In genomic region chr3R:24294784-24295555, dm6 we compare ENCODE assay signal across 4 fruit fly cellular contexts.
TF ChIP-seq lines count a peak whose summit lies in the region.

TSS of gene crb (plus strand) at chr3R:24295078.

TF ChIP-seq in whole organism, adult, 20 proteins besides CTCF, POLR2A, EP300 and RAD21 (continued from another document):
- TF ChIP-seq Crg-1 (GFP tag; optimal IDR thresholded peaks at IDR 0.05; lab: Kevin White, UChicago) = peak; percentile 55
- TF ChIP-seq CG7101 (tag; optimal IDR thresholded peaks at IDR 0.05; lab: Kevin White, UChicago) = peak; percentile 57
TF ChIP-seq in whole organism, adult: peak in this region for 13.

TF ChIP-seq in whole organism, embryonic, 481 proteins besides CTCF, POLR2A, EP300 and RAD21 (continued from another document and continues in another):
- TF ChIP-seq D (optimal IDR thresholded peaks at IDR 0.05; lab: Kevin White, UChicago) = no peak
- TF ChIP-seq D (GFP tag; optimal IDR thresholded peaks at IDR 0.05; lab: Kevin White, UChicago) = no peak
- TF ChIP-seq onecut (GFP tag; IDR thresholded peaks at IDR 0.05; lab: Robert Waterston, UW) = peak; percentile 37
- peak; percentile 1 for TF ChIP-seq Sox102F (GFP tag; optimal IDR thresholded peaks at IDR 0.05; lab: Kevin White, UChicago)
- TF ChIP-seq CHES-1-like (GFP tag; optimal IDR thresholded peaks at IDR 0.05; lab: Kevin White, UChicago) = peak; percentile 41
- no peak for TF ChIP-seq C15 (GFP tag; IDR thresholded peaks at IDR 0.05; lab: Robert Waterston, UW)
- no peak for TF ChIP-seq corto (GFP tag; optimal IDR thresholded peaks at IDR 0.05; lab: Kevin White, UChicago)
- TF ChIP-seq tap (tag; optimal IDR thresholded peaks at IDR 0.05; lab: Kevin White, UChicago) = no peak
- TF ChIP-seq HmgZ (tag; optimal IDR thresholded peaks at IDR 0.05; lab: Kevin White, UChicago) = peak; percentile 83
- peak; percentile 28 for TF ChIP-seq CG12155 (GFP tag; optimal IDR thresholded peaks at IDR 0.05; lab: Kevin White, UChicago)
- peak; percentile 74 for TF ChIP-seq Bgb (GFP tag; IDR thresholded peaks at IDR 0.05; lab: Robert Waterston, UW; ENCODE audit: partially characterized antibody)
- TF ChIP-seq CG10321 (GFP tag; IDR thresholded peaks at IDR 0.05; lab: Robert Waterston, UW) = 0 out of 2 replicates have a peak, but pooled peaks have one; percentile 25
- peak in 1 of 2 experiments; percentile 16 for TF ChIP-seq crp (GFP tag; optimal IDR thresholded peaks at IDR 0.05; lab: Kevin White, UChicago)
- TF ChIP-seq CG11247 (GFP tag; IDR thresholded peaks at IDR 0.05; lab: Robert Waterston, UW) = peak; percentile 39; the same call in 1 of the 2 replicates
- peak; percentile 37 for TF ChIP-seq az2 (GFP tag; optimal IDR thresholded peaks at IDR 0.05; lab: Kevin White, UChicago)
- no peak for TF ChIP-seq Oaz (GFP tag; IDR thresholded peaks at IDR 0.05; lab: Robert Waterston, UW)
- peak; percentile 57 for TF ChIP-seq CG17912 (GFP tag; optimal IDR thresholded peaks at IDR 0.05; lab: Kevin White, UChicago)
- TF ChIP-seq Hr39 (optimal IDR thresholded peaks at IDR 0.05; lab: Kevin White, UChicago) = no peak
- TF ChIP-seq lbe (GFP tag; optimal IDR thresholded peaks at IDR 0.05; lab: Kevin White, UChicago) = peak; percentile 59
- peak; percentile 47; the same call in 1 of the 2 replicates for TF ChIP-seq Nf-YA (GFP tag; IDR thresholded peaks at IDR 0.05; lab: Robert Waterston, UW)
- 0 out of 3 replicates have a peak, but pooled peaks have one; percentile 41 for TF ChIP-seq CG17361 (GFP tag; IDR thresholded peaks at IDR 0.05; lab: Robert Waterston, UW)
- TF ChIP-seq CG7987 (GFP tag; optimal IDR thresholded peaks at IDR 0.05; lab: Kevin White, UChicago) = peak; percentile 58
- TF ChIP-seq MTF-1 (GFP tag; optimal IDR thresholded peaks at IDR 0.05; lab: Kevin White, UChicago; ENCODE audit: borderline replicate concordance) = peak; percentile 20
- TF ChIP-seq dysf (GFP tag; IDR thresholded peaks at IDR 0.05; lab: Robert Waterston, UW) = peak; percentile 48; the same call in 2 of the 3 replicates
- peak; percentile 79 for TF ChIP-seq NFAT (GFP tag; IDR thresholded peaks at IDR 0.05; lab: Robert Waterston, UW)
- peak; percentile 54 for TF ChIP-seq CG10267 (tag; optimal IDR thresholded peaks at IDR 0.05; lab: Kevin White, UChicago)
- peak; percentile 37 for TF ChIP-seq dmrt99B (tag; optimal IDR thresholded peaks at IDR 0.05; lab: Kevin White, UChicago)
- no peak for TF ChIP-seq CG6765 (GFP tag; optimal IDR thresholded peaks at IDR 0.05; lab: Kevin White, UChicago)
- TF ChIP-seq CG14441 (GFP tag; IDR thresholded peaks at IDR 0.05; lab: Robert Waterston, UW) = peak; percentile 40; the same call in 1 of the 2 replicates
- peak; percentile 18 for TF ChIP-seq jumu (GFP tag; optimal IDR thresholded peaks at IDR 0.05; lab: Kevin White, UChicago)
- TF ChIP-seq MBD-R2 (GFP tag; IDR thresholded peaks at IDR 0.05; lab: Robert Waterston, UW) = peak; percentile 66
- TF ChIP-seq ato (GFP tag; IDR thresholded peaks at IDR 0.05; lab: Robert Waterston, UW; ENCODE audit: partially characterized antibody) = peak; percentile 56; the same call in 1 of the 2 replicates
- TF ChIP-seq Side (GFP tag; optimal IDR thresholded peaks at IDR 0.05; lab: Kevin White, UChicago) = peak; percentile 16
- TF ChIP-seq Xrp1 (GFP tag; IDR thresholded peaks at IDR 0.05; lab: Robert Waterston, UW) = peak; percentile 61
- peak; percentile 68; the same call in 2 of the 3 replicates for TF ChIP-seq Dbx (GFP tag; IDR thresholded peaks at IDR 0.05; lab: Robert Waterston, UW)
- TF ChIP-seq CG18476 (GFP tag; optimal IDR thresholded peaks at IDR 0.05; lab: Kevin White, UChicago) = peak; percentile 13
- peak; percentile 50 for TF ChIP-seq Ptx1 (GFP tag; IDR thresholded peaks at IDR 0.05; lab: Robert Waterston, UW)
- no peak for TF ChIP-seq Elba2 (GFP tag; optimal IDR thresholded peaks at IDR 0.05; lab: Kevin White, UChicago)
- TF ChIP-seq Kr (GFP tag; optimal IDR thresholded peaks at IDR 0.05; lab: Kevin White, UChicago) = no peak
- TF ChIP-seq CoRest (tag; optimal IDR thresholded peaks at IDR 0.05; lab: Kevin White, UChicago) = peak; percentile 54
- peak; percentile 53 for TF ChIP-seq HLHmδ (GFP tag; optimal IDR thresholded peaks at IDR 0.05; lab: Kevin White, UChicago)

TF ChIP-seq in whole organism, prepupa, 60 proteins besides CTCF, POLR2A, EP300 and RAD21 (continued from another document):
- TF ChIP-seq salr (GFP tag; optimal IDR thresholded peaks at IDR 0.05; lab: Kevin White, UChicago) (no peak), OdsH (GFP tag; optimal IDR thresholded peaks at IDR 0.05; lab: Kevin White, UChicago) (peak; percentile 12), Sox14 (GFP tag; optimal IDR thresholded peaks at IDR 0.05; lab: Kevin White, UChicago) (peak; percentile 67), Gug (GFP tag; IDR thresholded peaks at IDR 0.05; lab: Robert Waterston, UW) (no peak), CG8319 (GFP tag; optimal IDR thresholded peaks at IDR 0.05; lab: Kevin White, UChicago) (no peak), Hr39 (GFP tag; optimal IDR thresholded peaks at IDR 0.05; lab: Kevin White, UChicago) (peak; percentile 35), CG3919 (GFP tag; optimal IDR thresholded peaks at IDR 0.05; lab: Kevin White, UChicago) (peak; percentile 52), CG7368 (GFP tag; optimal IDR thresholded peaks at IDR 0.05; lab: Kevin White, UChicago) (no peak), fkh (GFP tag; optimal IDR thresholded peaks at IDR 0.05; lab: Kevin White, UChicago) (peak; percentile 45), esn (GFP tag; optimal IDR thresholded peaks at IDR 0.05; lab: Kevin White, UChicago) (peak; percentile 68), CG34406 (GFP tag; optimal IDR thresholded peaks at IDR 0.05; lab: Kevin White, UChicago) (peak; percentile 33), CG11294 (GFP tag; IDR thresholded peaks at IDR 0.05; lab: Robert Waterston, UW) (no peak), net (GFP tag; optimal IDR thresholded peaks at IDR 0.05; lab: Kevin White, UChicago) (peak; percentile 44), eg (GFP tag; IDR thresholded peaks at IDR 0.05; lab: Robert Waterston, UW) (peak; percentile 50; the same call in 1 of the 3 replicates), ss (GFP tag; optimal IDR thresholded peaks at IDR 0.05; lab: Kevin White, UChicago) (peak; percentile 21 to 43), topi (GFP tag; optimal IDR thresholded peaks at IDR 0.05; lab: Kevin White, UChicago) (peak; percentile 35), Smox (GFP tag; optimal IDR thresholded peaks at IDR 0.05; lab: Kevin White, UChicago) (no peak), Ets21C (GFP tag; optimal IDR thresholded peaks at IDR 0.05; lab: Kevin White, UChicago) (peak; percentile 38), CG10631 (GFP tag; optimal IDR thresholded peaks at IDR 0.05; lab: Kevin White, UChicago) (peak; percentile 29), Met (GFP tag; optimal IDR thresholded peaks at IDR 0.05; lab: Kevin White, UChicago) (peak; percentile 55), CG6163 (GFP tag; IDR thresholded peaks at IDR 0.05; lab: Robert Waterston, UW) (peak; percentile 37; the same call in 1 of the 3 replicates), cyc (GFP tag; optimal IDR thresholded peaks at IDR 0.05; lab: Kevin White, UChicago) (peak; percentile 40), Eip93F (GFP tag; optimal IDR thresholded peaks at IDR 0.05; lab: Kevin White, UChicago) (no peak), CG4318 (GFP tag; optimal IDR thresholded peaks at IDR 0.05; lab: Kevin White, UChicago) (no peak), CG6792 (GFP tag; optimal IDR thresholded peaks at IDR 0.05; lab: Kevin White, UChicago) (peak; percentile 25), lz (GFP tag; optimal IDR thresholded peaks at IDR 0.05; lab: Kevin White, UChicago) (peak; percentile 67), CG8119 (GFP tag; IDR thresholded peaks at IDR 0.05; lab: Robert Waterston, UW) (no peak), Sox102F (GFP tag; optimal IDR thresholded peaks at IDR 0.05; lab: Kevin White, UChicago) (peak; percentile 71), CG11762 (GFP tag; optimal IDR thresholded peaks at IDR 0.05; lab: Kevin White, UChicago; ENCODE audit: insufficient read depth) (peak; percentile 7), fd85E (GFP tag; optimal IDR thresholded peaks at IDR 0.05; lab: Kevin White, UChicago) (no peak), CG6276 (GFP tag; optimal IDR thresholded peaks at IDR 0.05; lab: Kevin White, UChicago) (no peak), svp (GFP tag; lab: Kevin White, UChicago) (peak; percentile 93), CG3032 (tag; optimal IDR thresholded peaks at IDR 0.05; lab: Kevin White, UChicago) (peak; percentile 44), CG1621 (tag; optimal IDR thresholded peaks at IDR 0.05; lab: Kevin White, UChicago) (peak; percentile 40), Hr38 (GFP tag; optimal IDR thresholded peaks at IDR 0.05; lab: Kevin White, UChicago) (no peak), CG15336 (GFP tag; IDR thresholded peaks at IDR 0.05; lab: Robert Waterston, UW) (no peak), CG16779 (tag; optimal IDR thresholded peaks at IDR 0.05; lab: Kevin White, UChicago) (peak; percentile 61), achi (GFP tag; optimal IDR thresholded peaks at IDR 0.05; lab: Kevin White, UChicago) (peak; percentile 27), CG31627 (GFP tag; optimal IDR thresholded peaks at IDR 0.05; lab: Kevin White, UChicago) (peak; percentile 38), Lpt (GFP tag; optimal IDR thresholded peaks at IDR 0.05; lab: Kevin White, UChicago) (no peak)

TF ChIP-seq in whole organism, wandering third instar larva, 38 proteins besides CTCF, POLR2A, EP300 and RAD21 (continued from another document):
- TF ChIP-seq Hr78 (GFP tag; optimal IDR thresholded peaks at IDR 0.05; lab: Kevin White, UChicago) = no peak
